ENCODE assay signal across 4 fruit fly cellular contexts in the genomic region with DNA sequence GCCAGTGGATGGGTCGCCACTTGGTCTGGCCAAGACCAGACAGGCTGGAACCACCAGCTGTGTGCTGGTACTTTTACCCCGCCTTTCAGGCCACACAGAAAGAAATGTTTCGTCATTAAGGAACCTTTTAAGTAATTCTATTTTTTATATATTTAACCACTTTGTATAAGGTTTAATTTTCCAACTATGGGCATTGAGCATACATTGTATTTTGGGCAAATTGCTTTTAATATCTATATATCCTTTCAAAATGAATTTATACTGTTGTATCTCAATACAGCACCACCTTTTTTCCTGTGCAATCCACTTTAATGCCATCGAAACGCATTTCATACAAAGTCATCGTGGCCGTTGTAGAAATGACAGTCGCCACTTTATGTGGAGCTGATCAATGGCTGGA.
TF ChIP-seq lines count a peak whose summit lies in the region.

No protein-coding gene starts in this region.

- no peak for TF ChIP-seq CTCF in whole organism, embryonic (GFP tag; optimal IDR thresholded peaks at IDR 0.05; lab: Kevin White, UChicago)

TF ChIP-seq in whole organism, embryonic, 481 proteins besides CTCF, POLR2A, EP300 and RAD21 (continues in another document):
- TF ChIP-seq grn (GFP tag; optimal IDR thresholded peaks at IDR 0.05; lab: Kevin White, UChicago), result no peak
- no peak for TF ChIP-seq amos (GFP tag; IDR thresholded peaks at IDR 0.05; lab: Robert Waterston, UW; ENCODE audit: partially characterized antibody)
- TF ChIP-seq dmrt99B (tag; optimal IDR thresholded peaks at IDR 0.05; lab: Kevin White, UChicago), result peak; percentile 53
- TF ChIP-seq CG5180 (GFP tag; optimal IDR thresholded peaks at IDR 0.05; lab: Kevin White, UChicago), result no peak
- no peak for TF ChIP-seq Gug (GFP tag; IDR thresholded peaks at IDR 0.05; lab: Robert Waterston, UW)
- peak; percentile 18 for TF ChIP-seq gsb-n (tag; optimal IDR thresholded peaks at IDR 0.05; lab: Kevin White, UChicago)
- no peak for TF ChIP-seq CkIIα-i1 (GFP tag; IDR thresholded peaks at IDR 0.05; lab: Robert Waterston, UW)
- TF ChIP-seq CG5245 (GFP tag; optimal IDR thresholded peaks at IDR 0.05; lab: Kevin White, UChicago), result no peak
- TF ChIP-seq kay (GFP tag; optimal IDR thresholded peaks at IDR 0.05; lab: Kevin White, UChicago), result no peak
- no peak for TF ChIP-seq Antp (GFP tag; optimal IDR thresholded peaks at IDR 0.05; lab: Kevin White, UChicago)
- no peak for TF ChIP-seq CG15601 (tag; optimal IDR thresholded peaks at IDR 0.05; lab: Kevin White, UChicago)
- no peak for TF ChIP-seq sd (tag; optimal IDR thresholded peaks at IDR 0.05; lab: Kevin White, UChicago)
- no peak for TF ChIP-seq Ets97D (GFP tag; optimal IDR thresholded peaks at IDR 0.05; lab: Kevin White, UChicago)
- TF ChIP-seq Dip2 (GFP tag; IDR thresholded peaks at IDR 0.05; lab: Robert Waterston, UW), result no peak
- no peak for TF ChIP-seq CG3726 (GFP tag; IDR thresholded peaks at IDR 0.05; lab: Robert Waterston, UW)
- TF ChIP-seq CG17912 (GFP tag; optimal IDR thresholded peaks at IDR 0.05; lab: Kevin White, UChicago), result no peak
- peak; percentile 37 for TF ChIP-seq D19A (tag; optimal IDR thresholded peaks at IDR 0.05; lab: Kevin White, UChicago)
- no peak for TF ChIP-seq mld (GFP tag; IDR thresholded peaks at IDR 0.05; lab: Robert Waterston, UW; ENCODE audit: partially characterized antibody)
- TF ChIP-seq chm (GFP tag; IDR thresholded peaks at IDR 0.05; lab: Robert Waterston, UW), result no peak
- TF ChIP-seq insv (GFP tag; optimal IDR thresholded peaks at IDR 0.05; lab: Kevin White, UChicago), result no peak
- TF ChIP-seq Med (GFP tag; lab: Kevin White, UChicago), result no peak
- peak; percentile 50 for TF ChIP-seq gem (tag; optimal IDR thresholded peaks at IDR 0.05; lab: Kevin White, UChicago)
- TF ChIP-seq CG30431 (GFP tag; optimal IDR thresholded peaks at IDR 0.05; lab: Kevin White, UChicago), result no peak

TF ChIP-seq in whole organism, prepupa, 60 proteins besides CTCF, POLR2A, EP300 and RAD21 (continues in another document):
- TF ChIP-seq salr (GFP tag; optimal IDR thresholded peaks at IDR 0.05; lab: Kevin White, UChicago) (peak in 1 of 2 experiments; percentile 21), topi (GFP tag; optimal IDR thresholded peaks at IDR 0.05; lab: Kevin White, UChicago) (peak; percentile 46), net (GFP tag; optimal IDR thresholded peaks at IDR 0.05; lab: Kevin White, UChicago) (peak; percentile 9), Ets96B (tag; optimal IDR thresholded peaks at IDR 0.05; lab: Kevin White, UChicago) (peak; percentile 50), Ets21C (GFP tag; optimal IDR thresholded peaks at IDR 0.05; lab: Kevin White, UChicago) (no peak), Hr39 (GFP tag; optimal IDR thresholded peaks at IDR 0.05; lab: Kevin White, UChicago) (peak; percentile 1), Sox14 (GFP tag; optimal IDR thresholded peaks at IDR 0.05; lab: Kevin White, UChicago) (peak; percentile 48), Sox102F (GFP tag; optimal IDR thresholded peaks at IDR 0.05; lab: Kevin White, UChicago) (no peak), ss (GFP tag; optimal IDR thresholded peaks at IDR 0.05; lab: Kevin White, UChicago) (peak in 1 of 2 experiments; percentile 10), CG7368 (GFP tag; optimal IDR thresholded peaks at IDR 0.05; lab: Kevin White, UChicago) (no peak), CG3032 (tag; optimal IDR thresholded peaks at IDR 0.05; lab: Kevin White, UChicago) (peak; percentile 44), OdsH (GFP tag; optimal IDR thresholded peaks at IDR 0.05; lab: Kevin White, UChicago) (peak; percentile 24), CG6276 (GFP tag; optimal IDR thresholded peaks at IDR 0.05; lab: Kevin White, UChicago) (no peak), acj6 (GFP tag; optimal IDR thresholded peaks at IDR 0.05; lab: Kevin White, UChicago) (peak; percentile 18), esn (GFP tag; optimal IDR thresholded peaks at IDR 0.05; lab: Kevin White, UChicago) (peak; percentile 22), Hr38 (GFP tag; optimal IDR thresholded peaks at IDR 0.05; lab: Kevin White, UChicago) (no peak), CG8632 (GFP tag; optimal IDR thresholded peaks at IDR 0.05; lab: Kevin White, UChicago) (peak; percentile 26), CG11294 (GFP tag; IDR thresholded peaks at IDR 0.05; lab: Robert Waterston, UW) (no peak), Hr4 (GFP tag; optimal IDR thresholded peaks at IDR 0.05; lab: Kevin White, UChicago) (peak; percentile 36), cyc (GFP tag; optimal IDR thresholded peaks at IDR 0.05; lab: Kevin White, UChicago) (peak; percentile 18), Eip78C (GFP tag; lab: Kevin White, UChicago) (peak; percentile 77), CG8319 (GFP tag; optimal IDR thresholded peaks at IDR 0.05; lab: Kevin White, UChicago) (no peak), CG16779 (tag; optimal IDR thresholded peaks at IDR 0.05; lab: Kevin White, UChicago) (no peak)

TF ChIP-seq in whole organism, pupa, 21 proteins besides CTCF, POLR2A, EP300 and RAD21:
- TF ChIP-seq gl (tag; optimal IDR thresholded peaks at IDR 0.05; lab: Kevin White, UChicago), result no peak
- peak; percentile 62 for TF ChIP-seq CG9948 (tag; optimal IDR thresholded peaks at IDR 0.05; lab: Kevin White, UChicago)
- TF ChIP-seq CG32121 (GFP tag; IDR thresholded peaks at IDR 0.05; lab: Robert Waterston, UW), result no peak
- no peak for TF ChIP-seq CG12605 (GFP tag; IDR thresholded peaks at IDR 0.05; lab: Robert Waterston, UW)
- peak; percentile 24 for TF ChIP-seq CG34367 (tag; optimal IDR thresholded peaks at IDR 0.05; lab: Kevin White, UChicago)
- TF ChIP-seq Ets98B (GFP tag; IDR thresholded peaks at IDR 0.05; lab: Robert Waterston, UW), result no peak
- 0 out of 3 replicates have a peak, but pooled peaks have one; percentile 20 for TF ChIP-seq fd96Ca (GFP tag; IDR thresholded peaks at IDR 0.05; lab: Robert Waterston, UW)
- peak; percentile 15 for TF ChIP-seq D1 (tag; optimal IDR thresholded peaks at IDR 0.05; lab: Kevin White, UChicago)
- TF ChIP-seq rn (GFP tag; IDR thresholded peaks at IDR 0.05; lab: Robert Waterston, UW), result no peak
- peak; percentile 53 for TF ChIP-seq CG15710 (tag; optimal IDR thresholded peaks at IDR 0.05; lab: Kevin White, UChicago)
- peak; percentile 68 for TF ChIP-seq CG17806 (tag; optimal IDR thresholded peaks at IDR 0.05; lab: Kevin White, UChicago)
- no peak for TF ChIP-seq CG10348 (GFP tag; IDR thresholded peaks at IDR 0.05; lab: Robert Waterston, UW)
- TF ChIP-seq CG14655 (GFP tag; optimal IDR thresholded peaks at IDR 0.05; lab: Kevin White, UChicago), result peak; percentile 77
- peak; percentile 66 for TF ChIP-seq CG8301 (tag; optimal IDR thresholded peaks at IDR 0.05; lab: Kevin White, UChicago)
- peak; percentile 73 for TF ChIP-seq CG8159 (tag; optimal IDR thresholded peaks at IDR 0.05; lab: Kevin White, UChicago)
- no peak for TF ChIP-seq Snoo (tag; optimal IDR thresholded peaks at IDR 0.05; lab: Kevin White, UChicago)
- TF ChIP-seq EcR (GFP tag; optimal IDR thresholded peaks at IDR 0.05; lab: Kevin White, UChicago), result no peak
- TF ChIP-seq Pif1A (GFP tag; optimal IDR thresholded peaks at IDR 0.05; lab: Kevin White, UChicago), result peak; percentile 51
- peak; percentile 20 for TF ChIP-seq Pif1B (GFP tag; optimal IDR thresholded peaks at IDR 0.05; lab: Kevin White, UChicago)

TF ChIP-seq in whole organism, wandering third instar larva, 38 proteins besides CTCF, POLR2A, EP300 and RAD21:
- TF ChIP-seq h (GFP tag; optimal IDR thresholded peaks at IDR 0.05; lab: Kevin White, UChicago) (peak; percentile 53), brk (GFP tag; optimal IDR thresholded peaks at IDR 0.05; lab: Kevin White, UChicago) (no peak), Myc (optimal IDR thresholded peaks at IDR 0.05; lab: Kevin White, UChicago) (no peak), Dif (GFP tag; optimal IDR thresholded peaks at IDR 0.05; lab: Kevin White, UChicago; ENCODE audit: partially characterized antibody) (no peak), woc (GFP tag; optimal IDR thresholded peaks at IDR 0.05; lab: Kevin White, UChicago) (peak; percentile 7), Hr83 (GFP tag; optimal IDR thresholded peaks at IDR 0.05; lab: Kevin White, UChicago; ENCODE audit: poor library complexity, severe bottlenecking) (no peak), psq (GFP tag; optimal IDR thresholded peaks at IDR 0.05; lab: Kevin White, UChicago) (no peak), Hnf4 (GFP tag; optimal IDR thresholded peaks at IDR 0.05; lab: Kevin White, UChicago) (no peak), dmrt93B (GFP tag; optimal IDR thresholded peaks at IDR 0.05; lab: Kevin White, UChicago) (no peak), rgr (GFP tag; optimal IDR thresholded peaks at IDR 0.05; lab: Kevin White, UChicago) (no peak), Jra (GFP tag; optimal IDR thresholded peaks at IDR 0.05; lab: Kevin White, UChicago) (no peak), lola (GFP tag; optimal IDR thresholded peaks at IDR 0.05; lab: Kevin White, UChicago) (no peak), Mio (GFP tag; optimal IDR thresholded peaks at IDR 0.05; lab: Kevin White, UChicago) (no peak), Abd-B (GFP tag; optimal IDR thresholded peaks at IDR 0.05; lab: Kevin White, UChicago) (no peak), usp (GFP tag; optimal IDR thresholded peaks at IDR 0.05; lab: Kevin White, UChicago) (no peak), sage (GFP tag; optimal IDR thresholded peaks at IDR 0.05; lab: Kevin White, UChicago) (no peak), pan (optimal IDR thresholded peaks at IDR 0.05; lab: Kevin White, UChicago) (no peak), Rel (GFP tag; optimal IDR thresholded peaks at IDR 0.05; lab: Kevin White, UChicago) (no peak), Rel (tag; optimal IDR thresholded peaks at IDR 0.05; lab: Kevin White, UChicago) (no peak), fru (GFP tag; optimal IDR thresholded peaks at IDR 0.05; lab: Kevin White, UChicago) (peak; percentile 35), N (GFP tag; optimal IDR thresholded peaks at IDR 0.05; lab: Kevin White, UChicago) (no peak), GATAd (GFP tag; optimal IDR thresholded peaks at IDR 0.05; lab: Kevin White, UChicago) (no peak), sv (GFP tag; optimal IDR thresholded peaks at IDR 0.05; lab: Kevin White, UChicago) (no peak), HLH106 (tag; optimal IDR thresholded peaks at IDR 0.05; lab: Kevin White, UChicago) (peak; percentile 19), foxo (GFP tag; optimal IDR thresholded peaks at IDR 0.05; lab: Kevin White, UChicago) (peak in 1 of 2 experiments; percentile 29)
